Fruit fly (Drosophila melanogaster): ENCODE results near the gene CG6026.

- no peak for TF ChIP-seq CG4854 (GFP tag; optimal IDR thresholded peaks at IDR 0.05)
- no peak for TF ChIP-seq tup (GFP tag; optimal IDR thresholded peaks at IDR 0.05)
- TF ChIP-seq ems (GFP tag; optimal IDR thresholded peaks at IDR 0.05): no peak
Observed at dm6 chr3R:19079140-19079539, 45.8 kb downstream of the CG6026 start.
